Worm (Caenorhabditis elegans): ENCODE results near the gene tes-1.

Gene tes-1

DNA sequence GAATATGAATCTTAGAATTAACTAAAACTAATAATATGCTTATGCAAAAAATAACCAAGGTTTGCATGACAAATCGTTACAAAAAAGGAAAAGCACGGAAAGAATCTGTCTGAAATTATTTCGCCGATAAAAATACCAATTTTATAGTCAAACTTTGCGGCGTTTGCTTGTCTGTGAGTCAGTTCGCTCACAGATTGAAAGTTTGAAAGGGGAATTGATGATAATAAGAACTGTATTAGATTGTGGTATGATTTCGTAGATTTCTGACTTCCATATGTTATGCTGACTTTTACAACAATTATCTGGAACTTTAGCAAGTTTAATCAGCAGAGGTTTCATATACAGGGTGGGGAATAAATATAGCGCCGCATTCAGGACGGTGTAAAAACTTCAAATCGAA lies 9.0 kb upstream of the tes-1 start, which contains the start of gene F13B6.2:
Gene F13B6.2, minus strand, starts transcription at position 101 of the 400 bp plus-strand sequence.
- TF ChIP-seq T22C8.4 (GFP tag; IDR thresholded peaks at IDR 0.05) (no peak), klf-2 (GFP tag; conservative IDR thresholded peaks at IDR 0.05) (no peak), tab-1 (GFP tag; IDR thresholded peaks at IDR 0.05) (no peak), cog-1 (tag; optimal IDR thresholded peaks at IDR 0.05) (no peak), ref-1 (GFP tag; conservative IDR thresholded peaks at IDR 0.05) (no peak), ztf-29 (GFP tag; IDR thresholded peaks at IDR 0.05) (no peak), med-1 (GFP tag; optimal IDR thresholded peaks at IDR 0.05; ENCODE audit: insufficient read depth) (no peak), ztf-23 (GFP tag; IDR thresholded peaks at IDR 0.05) (no peak), flt-1 (GFP tag; IDR thresholded peaks at IDR 0.05) (no peak)

DNA sequence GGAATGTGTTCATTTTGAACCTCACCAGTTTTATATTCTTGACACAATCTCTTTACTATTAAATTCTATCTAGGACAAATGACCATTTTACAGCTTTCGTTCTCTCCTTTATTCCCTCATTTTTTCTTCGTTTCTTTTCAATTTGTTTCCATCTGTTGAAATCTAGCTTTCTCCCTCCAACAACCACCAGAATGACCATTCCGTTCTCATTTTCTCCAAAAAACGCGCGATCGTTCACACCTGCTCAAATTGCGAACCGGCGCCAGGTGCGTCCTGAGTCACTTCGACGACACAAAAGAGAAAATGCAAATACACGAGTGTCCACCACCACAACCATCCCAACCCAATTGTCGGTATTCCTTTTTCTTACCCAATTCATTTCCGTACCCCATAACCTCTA lies 5.0 kb upstream of the tes-1 start, which contains the start of gene F13B6.1:
Gene F13B6.1, plus strand, starts transcription at position 301 of the 400 bp plus-strand sequence.
- no peak for TF ChIP-seq T22C8.4 (GFP tag; IDR thresholded peaks at IDR 0.05)
- TF ChIP-seq ztf-29 (GFP tag; IDR thresholded peaks at IDR 0.05): no peak
- no peak for TF ChIP-seq klf-2 (GFP tag; conservative IDR thresholded peaks at IDR 0.05)
- TF ChIP-seq ref-1 (GFP tag; conservative IDR thresholded peaks at IDR 0.05): no peak
- no peak for TF ChIP-seq ztf-23 (GFP tag; IDR thresholded peaks at IDR 0.05)
- TF ChIP-seq tab-1 (GFP tag; IDR thresholded peaks at IDR 0.05): no peak
- no peak for TF ChIP-seq med-1 (GFP tag; optimal IDR thresholded peaks at IDR 0.05; ENCODE audit: insufficient read depth)
- TF ChIP-seq flt-1 (GFP tag; IDR thresholded peaks at IDR 0.05): no peak

DNA sequence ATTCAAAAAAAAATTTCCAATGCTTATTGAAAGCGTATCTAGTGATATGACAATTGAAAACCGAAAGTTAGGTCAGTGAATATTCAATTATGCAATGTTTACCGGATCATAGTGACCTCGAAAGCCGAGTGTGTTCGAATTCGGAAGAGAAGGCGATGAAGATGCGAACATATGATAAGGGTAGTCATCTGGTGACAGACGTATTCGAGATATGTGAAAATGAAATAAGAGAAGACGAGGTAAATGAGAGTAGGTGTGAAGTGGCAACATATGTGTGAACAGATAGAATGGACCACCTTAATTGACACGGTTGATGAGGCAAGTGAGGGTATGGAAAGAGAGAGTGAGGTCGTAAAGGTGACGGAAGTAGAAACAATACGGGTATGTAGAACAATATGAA lies 3.6 kb upstream of the tes-1 start:
- TF ChIP-seq cog-1 (tag; optimal IDR thresholded peaks at IDR 0.05) (no peak), klf-2 (GFP tag; conservative IDR thresholded peaks at IDR 0.05) (no peak), ztf-29 (GFP tag; IDR thresholded peaks at IDR 0.05) (peak; percentile 5; the same call in 1 of the 2 replicates)

DNA sequence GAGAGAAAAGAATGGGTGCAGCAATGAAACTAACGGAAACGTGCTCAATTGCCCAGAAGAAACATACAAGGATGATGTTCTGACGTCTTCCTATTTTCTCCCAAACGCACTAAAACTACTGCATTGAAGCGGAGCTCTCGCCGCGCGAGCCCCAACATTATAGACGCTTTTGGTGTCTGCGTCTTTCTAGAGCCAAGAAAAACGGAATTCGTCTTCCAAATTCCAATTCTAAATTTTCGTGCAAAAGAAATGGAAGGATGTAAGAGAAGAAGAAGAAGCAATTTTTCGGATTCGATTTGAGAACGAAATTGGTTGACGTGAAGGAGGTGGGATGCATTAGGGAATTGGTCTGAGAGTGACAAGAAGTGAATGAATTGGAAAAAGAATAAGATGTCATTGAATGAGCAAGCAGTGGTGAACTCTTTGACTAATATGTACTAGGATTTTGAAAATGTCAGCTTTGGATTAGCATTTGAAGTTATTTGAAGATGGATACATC lies 2.5 kb upstream of the tes-1 start:
- no peak for TF ChIP-seq ztf-23 (GFP tag; IDR thresholded peaks at IDR 0.05)
- no peak for TF ChIP-seq T22C8.4 (GFP tag; IDR thresholded peaks at IDR 0.05)
- TF ChIP-seq klf-2 (GFP tag; conservative IDR thresholded peaks at IDR 0.05): no peak
- no peak for TF ChIP-seq ref-1 (GFP tag; conservative IDR thresholded peaks at IDR 0.05)
- TF ChIP-seq flt-1 (GFP tag; IDR thresholded peaks at IDR 0.05): no peak
- TF ChIP-seq cog-1 (tag; optimal IDR thresholded peaks at IDR 0.05): no peak
- no peak for TF ChIP-seq tab-1 (GFP tag; IDR thresholded peaks at IDR 0.05)
- TF ChIP-seq ztf-29 (GFP tag; IDR thresholded peaks at IDR 0.05): no peak
- TF ChIP-seq med-1 (GFP tag; optimal IDR thresholded peaks at IDR 0.05; ENCODE audit: insufficient read depth): no peak

DNA sequence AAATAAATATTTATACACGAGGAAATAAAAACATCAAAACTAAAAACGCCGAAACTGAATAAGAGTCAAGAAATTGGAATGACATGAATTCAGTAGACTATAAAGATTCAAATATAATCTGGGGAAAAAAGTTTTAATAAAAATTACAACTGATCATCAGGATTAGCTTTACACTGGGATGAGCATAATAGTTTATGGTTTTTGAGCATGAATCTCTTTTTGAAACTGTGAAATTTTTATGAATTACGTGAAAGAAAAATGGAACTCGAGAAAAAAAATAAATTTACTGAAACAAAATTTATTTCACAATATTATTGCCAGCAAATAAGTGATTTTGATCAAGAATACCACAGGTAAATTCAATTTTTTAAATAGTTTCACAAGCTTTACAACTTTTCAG lies 3.7 kb downstream of the tes-1 start, which contains the start of gene B0496.2:
Gene B0496.2, plus strand, starts transcription at position 301 of the 400 bp plus-strand sequence.
- no peak for TF ChIP-seq T22C8.4 (GFP tag; IDR thresholded peaks at IDR 0.05)
- no peak for TF ChIP-seq klf-2 (GFP tag; conservative IDR thresholded peaks at IDR 0.05)
- no peak for TF ChIP-seq tab-1 (GFP tag; IDR thresholded peaks at IDR 0.05)
- no peak for TF ChIP-seq flt-1 (GFP tag; IDR thresholded peaks at IDR 0.05)
- TF ChIP-seq ztf-29 (GFP tag; IDR thresholded peaks at IDR 0.05): no peak
- TF ChIP-seq cog-1 (tag; optimal IDR thresholded peaks at IDR 0.05): no peak
- no peak for TF ChIP-seq med-1 (GFP tag; optimal IDR thresholded peaks at IDR 0.05; ENCODE audit: insufficient read depth)
- no peak for TF ChIP-seq ztf-23 (GFP tag; IDR thresholded peaks at IDR 0.05)
- TF ChIP-seq ref-1 (GFP tag; conservative IDR thresholded peaks at IDR 0.05): no peak

DNA sequence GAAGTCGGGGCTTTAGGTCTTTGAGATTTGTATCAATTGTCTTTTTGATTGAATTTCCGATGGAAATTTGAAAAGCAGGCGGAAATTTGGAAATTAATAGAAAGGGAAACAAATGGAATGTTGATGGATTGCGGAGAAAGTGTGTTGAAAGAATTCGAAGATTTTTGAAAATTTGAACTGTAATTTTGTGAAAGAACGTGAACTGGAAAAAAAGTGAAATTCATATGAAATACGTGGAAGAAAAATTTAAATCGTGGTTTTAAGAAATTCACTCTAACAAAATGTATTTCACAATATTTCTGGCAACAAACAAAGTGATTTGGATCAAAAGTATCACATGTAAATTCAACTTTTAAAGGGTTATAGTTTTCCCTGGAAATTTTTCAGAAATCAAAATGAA lies 5.2 kb downstream of the tes-1 start, which contains the start of gene B0496.1:
Gene B0496.1, plus strand, starts transcription at position 301 of the 400 bp plus-strand sequence.
- TF ChIP-seq ref-1 (GFP tag; conservative IDR thresholded peaks at IDR 0.05) (no peak), T22C8.4 (GFP tag; IDR thresholded peaks at IDR 0.05) (no peak), cog-1 (tag; optimal IDR thresholded peaks at IDR 0.05) (no peak), ztf-29 (GFP tag; IDR thresholded peaks at IDR 0.05) (no peak), med-1 (GFP tag; optimal IDR thresholded peaks at IDR 0.05; ENCODE audit: insufficient read depth) (no peak), ztf-23 (GFP tag; IDR thresholded peaks at IDR 0.05) (no peak), klf-2 (GFP tag; conservative IDR thresholded peaks at IDR 0.05) (no peak), flt-1 (GFP tag; IDR thresholded peaks at IDR 0.05) (no peak), tab-1 (GFP tag; IDR thresholded peaks at IDR 0.05) (no peak)

DNA sequence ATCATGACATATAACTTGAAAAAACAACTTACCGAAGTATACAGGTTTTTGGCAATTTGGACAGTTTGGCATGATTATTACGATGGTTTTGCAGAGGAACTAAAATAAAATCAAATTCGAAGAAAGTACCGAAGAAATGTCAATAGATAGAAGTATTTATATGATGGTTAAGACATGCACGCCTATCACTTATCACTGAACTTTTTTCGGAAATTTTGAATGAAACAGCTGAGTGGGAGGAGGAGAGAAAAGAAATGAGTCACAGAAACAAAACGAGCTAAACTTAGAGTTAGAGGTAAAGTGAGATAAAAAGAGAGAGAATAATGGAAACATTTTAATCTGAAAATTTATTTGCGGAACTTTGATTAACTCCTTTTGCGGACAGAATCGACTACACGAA lies 6.0 kb downstream of the tes-1 start, which contains the start of gene valv-1:
Gene valv-1, minus strand, starts transcription at position 101 of the 400 bp plus-strand sequence.
- TF ChIP-seq klf-2 (GFP tag; conservative IDR thresholded peaks at IDR 0.05) (no peak), ref-1 (GFP tag; conservative IDR thresholded peaks at IDR 0.05) (no peak), T22C8.4 (GFP tag; IDR thresholded peaks at IDR 0.05) (no peak), med-1 (GFP tag; optimal IDR thresholded peaks at IDR 0.05; ENCODE audit: insufficient read depth) (no peak), tab-1 (GFP tag; IDR thresholded peaks at IDR 0.05) (no peak), cog-1 (tag; optimal IDR thresholded peaks at IDR 0.05) (no peak), ztf-23 (GFP tag; IDR thresholded peaks at IDR 0.05) (no peak), ztf-29 (GFP tag; IDR thresholded peaks at IDR 0.05) (no peak), flt-1 (GFP tag; IDR thresholded peaks at IDR 0.05) (no peak)

DNA sequence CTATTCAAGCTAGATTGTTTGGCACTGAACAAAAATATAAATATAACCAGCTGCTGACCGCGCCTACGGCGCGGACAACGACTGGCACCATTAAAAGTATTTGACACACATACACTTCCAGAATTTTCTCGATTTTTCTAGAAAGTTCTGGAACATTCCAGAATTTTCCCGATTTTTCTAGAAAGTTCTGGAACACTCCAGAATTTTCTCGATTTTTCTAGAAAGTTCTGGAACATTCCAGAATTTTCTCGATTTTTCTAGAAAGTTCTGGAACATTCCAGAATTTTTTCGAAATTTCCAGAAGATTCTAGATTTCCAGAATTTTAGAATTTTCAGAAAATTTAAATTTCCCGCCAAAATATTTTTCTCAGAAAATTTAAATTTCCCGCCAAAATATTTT lies 10.3 kb downstream of the tes-1 start:
- TF ChIP-seq flt-1 (GFP tag; IDR thresholded peaks at IDR 0.05): 0 out of 2 replicates have a peak, but pooled peaks have one; percentile 37

DNA sequence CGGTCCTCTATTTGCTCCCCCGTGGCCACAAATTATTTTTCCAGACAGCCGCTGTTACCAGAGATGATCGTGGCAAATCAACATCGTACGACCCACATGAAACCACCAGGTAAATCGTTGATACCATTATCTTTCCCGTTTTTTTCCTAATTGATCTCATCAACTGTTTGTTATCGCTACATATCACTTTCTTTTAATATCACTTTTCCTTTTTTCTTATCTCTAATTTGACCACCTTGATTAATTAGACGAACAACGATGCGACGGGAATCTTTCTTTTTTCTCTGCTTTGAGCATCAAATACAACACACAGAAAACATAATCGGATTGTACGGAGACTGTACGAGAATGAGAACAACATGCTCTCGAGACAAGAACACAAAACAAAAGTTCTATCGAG lies 11.0 kb downstream of the tes-1 start:
- TF ChIP-seq ztf-29 (GFP tag; IDR thresholded peaks at IDR 0.05) (no peak), ztf-23 (GFP tag; IDR thresholded peaks at IDR 0.05) (no peak), flt-1 (GFP tag; IDR thresholded peaks at IDR 0.05) (no peak), med-1 (GFP tag; optimal IDR thresholded peaks at IDR 0.05; ENCODE audit: insufficient read depth) (no peak), T22C8.4 (GFP tag; IDR thresholded peaks at IDR 0.05) (no peak), ref-1 (GFP tag; conservative IDR thresholded peaks at IDR 0.05) (no peak), klf-2 (GFP tag; conservative IDR thresholded peaks at IDR 0.05) (no peak), cog-1 (tag; optimal IDR thresholded peaks at IDR 0.05) (no peak), tab-1 (GFP tag; IDR thresholded peaks at IDR 0.05) (no peak)

DNA sequence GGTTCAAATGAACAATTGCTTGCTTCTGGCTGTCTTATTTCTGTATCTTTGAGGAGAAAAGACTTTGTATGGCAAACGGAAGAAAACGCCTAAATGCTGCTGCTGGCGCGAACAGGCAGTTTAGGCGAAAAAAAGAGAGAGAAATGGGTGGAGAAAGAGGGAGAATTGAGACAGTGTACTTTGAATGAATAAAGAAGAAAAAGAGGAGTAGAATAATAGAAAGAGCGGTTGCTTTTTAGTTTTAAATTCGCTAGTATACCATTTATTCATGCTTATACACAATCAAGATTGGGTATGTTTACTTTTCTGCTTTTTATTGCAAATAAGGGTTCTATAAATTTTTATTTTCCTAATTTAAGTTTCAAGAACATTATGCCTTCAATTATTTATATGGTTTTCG lies 11.9 kb downstream of the tes-1 start:
- TF ChIP-seq med-1 (GFP tag; optimal IDR thresholded peaks at IDR 0.05; ENCODE audit: insufficient read depth) (no peak), flt-1 (GFP tag; IDR thresholded peaks at IDR 0.05) (no peak), ztf-29 (GFP tag; IDR thresholded peaks at IDR 0.05) (no peak), cog-1 (tag; optimal IDR thresholded peaks at IDR 0.05) (no peak), ztf-23 (GFP tag; IDR thresholded peaks at IDR 0.05) (no peak), tab-1 (GFP tag; IDR thresholded peaks at IDR 0.05) (no peak), ref-1 (GFP tag; conservative IDR thresholded peaks at IDR 0.05) (no peak), klf-2 (GFP tag; conservative IDR thresholded peaks at IDR 0.05) (no peak), T22C8.4 (GFP tag; IDR thresholded peaks at IDR 0.05) (no peak)
